Worm (Caenorhabditis elegans): ENCODE data around the gene srw-41.

DNA sequence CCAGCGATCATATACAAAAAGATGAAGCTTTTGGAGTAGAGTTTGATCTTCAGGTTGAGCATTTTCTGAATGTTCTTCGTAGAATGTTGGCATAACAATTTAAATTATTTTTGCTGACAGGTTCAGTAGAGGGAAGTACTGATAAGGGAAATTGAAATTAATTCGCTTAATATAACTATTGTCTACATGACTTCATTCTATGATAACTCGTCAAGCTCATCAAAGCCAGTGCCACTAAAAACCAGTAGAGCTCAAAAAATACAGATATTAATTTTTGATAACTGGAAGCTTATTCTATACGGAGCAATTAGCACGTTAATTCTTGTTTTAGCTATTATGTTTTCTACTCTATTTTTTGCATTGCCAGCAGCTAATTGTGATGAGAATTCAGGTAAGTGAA, 41.8 kb downstream of the srw-41 start, which contains the start of the genes clec-29 and clec-39:
- TF ChIP-seq nhr-237 (tag; optimal IDR thresholded peaks at IDR 0.05) (no peak), aly-2 (tag; optimal IDR thresholded peaks at IDR 0.05) (no peak), elt-2 (tag; optimal IDR thresholded peaks at IDR 0.05) (no peak), ztf-11 (tag; optimal IDR thresholded peaks at IDR 0.05) (no peak), unc-39 (tag; optimal IDR thresholded peaks at IDR 0.05) (no peak), nhr-28 (tag; optimal IDR thresholded peaks at IDR 0.05) (no peak), ama-1 (optimal IDR thresholded peaks at IDR 0.05) (no peak), elt-1 (tag; optimal IDR thresholded peaks at IDR 0.05) (no peak), zag-1 (tag; optimal IDR thresholded peaks at IDR 0.05) (no peak), snpc-4 (tag; optimal IDR thresholded peaks at IDR 0.05) (no peak), R02D3.7 (tag; optimal IDR thresholded peaks at IDR 0.05) (no peak), unc-62 (GFP tag; optimal IDR thresholded peaks at IDR 0.05) (no peak)
